Worm (Caenorhabditis elegans): ENCODE data around the gene ZK355.2.

ZK355.2 gene

ce11 chrII:2943966-2944365 is 20.2 kb downstream of the ZK355.2 start, which contains the start of the genes irld-50 and irld-49:
Gene irld-50 (minus strand): TSS chrII:2944066.
Gene irld-49 (plus strand): TSS chrII:2944176.
- TF ChIP-seq nfya-1 (tag; optimal IDR thresholded peaks at IDR 0.05; ENCODE audit: insufficient read depth) (no peak), unc-62 (GFP tag; optimal IDR thresholded peaks at IDR 0.05) (no peak), elt-3 (tag; optimal IDR thresholded peaks at IDR 0.05) (no peak), nhr-43 (tag; optimal IDR thresholded peaks at IDR 0.05; ENCODE audit: poor library complexity, severe bottlenecking) (no peak), ceh-82 (tag; optimal IDR thresholded peaks at IDR 0.05) (no peak), hmg-11 (tag; optimal IDR thresholded peaks at IDR 0.05) (no peak), lsy-12 (tag; optimal IDR thresholded peaks at IDR 0.05) (no peak), aly-2 (tag; optimal IDR thresholded peaks at IDR 0.05) (no peak), ama-1 (optimal IDR thresholded peaks at IDR 0.05) (no peak), ceh-9 (tag; optimal IDR thresholded peaks at IDR 0.05) (no peak), elt-1 (tag; optimal IDR thresholded peaks at IDR 0.05) (no peak), zag-1 (tag; optimal IDR thresholded peaks at IDR 0.05) (no peak), mdl-1 (tag; optimal IDR thresholded peaks at IDR 0.05) (no peak), nhr-28 (tag; optimal IDR thresholded peaks at IDR 0.05) (no peak), R02D3.7 (tag; optimal IDR thresholded peaks at IDR 0.05) (no peak), jun-1 (tag; optimal IDR thresholded peaks at IDR 0.05) (no peak), egl-5 (tag; optimal IDR thresholded peaks at IDR 0.05) (no peak), skn-1 (tag; optimal IDR thresholded peaks at IDR 0.05) (no peak), tbx-2 (tag; optimal IDR thresholded peaks at IDR 0.05) (no peak)

- TF ChIP-seq jun-1 (tag; optimal IDR thresholded peaks at IDR 0.05) = no peak
These were observed 22.7 kb downstream of the ZK355.2 start, which contains the start of gene srw-79 for ce11 chrII:2946438-2946837. Gene srw-79 (plus strand): TSS chrII:2946738.

ce11 chrII:2948614-2949013 is 24.9 kb downstream of the ZK355.2 start:
- TF ChIP-seq lsy-12 (tag; optimal IDR thresholded peaks at IDR 0.05) (no peak), egl-27 (tag; optimal IDR thresholded peaks at IDR 0.05) (no peak)

- TF ChIP-seq hmg-11 (tag; optimal IDR thresholded peaks at IDR 0.05) (no peak), snpc-4 (tag; optimal IDR thresholded peaks at IDR 0.05) (no peak), jun-1 (tag; optimal IDR thresholded peaks at IDR 0.05) (no peak), eor-1 (tag; optimal IDR thresholded peaks at IDR 0.05) (no peak), lin-39 (tag; optimal IDR thresholded peaks at IDR 0.05) (no peak), nfya-1 (tag; optimal IDR thresholded peaks at IDR 0.05; ENCODE audit: insufficient read depth) (no peak), pha-4 (tag; optimal IDR thresholded peaks at IDR 0.05) (no peak), nhr-25 (tag; optimal IDR thresholded peaks at IDR 0.05) (no peak), lsy-12 (tag; optimal IDR thresholded peaks at IDR 0.05) (no peak), ceh-9 (tag; optimal IDR thresholded peaks at IDR 0.05) (no peak), tbx-2 (tag; optimal IDR thresholded peaks at IDR 0.05) (no peak), ZK546.5 (tag; optimal IDR thresholded peaks at IDR 0.05) (no peak), unc-39 (tag; optimal IDR thresholded peaks at IDR 0.05) (no peak)
These were observed 28.9 kb downstream of the ZK355.2 start, which contains the start of gene irld-51 for ce11 chrII:2952629-2953028. Gene irld-51 (minus strand): TSS chrII:2952729.

- TF ChIP-seq aly-2 (tag; optimal IDR thresholded peaks at IDR 0.05) (no peak), nhr-77 (tag; optimal IDR thresholded peaks at IDR 0.05) (no peak), tbx-2 (tag; optimal IDR thresholded peaks at IDR 0.05) (no peak), pqm-1 (tag; optimal IDR thresholded peaks at IDR 0.05) (no peak)
These were observed 32.0 kb downstream of the ZK355.2 start, which contains the start of gene irld-48 for ce11 chrII:2955656-2956115. Gene irld-48 (plus strand): TSS chrII:2956065.

- no peak for TF ChIP-seq nhr-28 (tag; optimal IDR thresholded peaks at IDR 0.05)
- no peak for TF ChIP-seq elt-3 (tag; optimal IDR thresholded peaks at IDR 0.05)
- TF ChIP-seq nhr-77 (tag; optimal IDR thresholded peaks at IDR 0.05) = no peak
- no peak for TF ChIP-seq ztf-11 (tag; optimal IDR thresholded peaks at IDR 0.05)
- no peak for TF ChIP-seq tbx-2 (tag; optimal IDR thresholded peaks at IDR 0.05)
- TF ChIP-seq unc-62 (GFP tag; optimal IDR thresholded peaks at IDR 0.05) = no peak
- TF ChIP-seq R02D3.7 (tag; optimal IDR thresholded peaks at IDR 0.05) = no peak
These were observed 34.6 kb downstream of the ZK355.2 start, which contains the start of gene srw-60 for ce11 chrII:2958308-2958707. Gene srw-60 (plus strand): TSS chrII:2958608.

All from whole organism, L3 larva.